Fruit fly (Drosophila melanogaster) whole organism, embryonic: ENCODE results near the gene CG14246.

Source experiments
- CG10565 ChIP-seq: fragments of 200-800 bp; sonication (Bioruptor generic); optimal IDR thresholded peaks from 3 replicates; lab custom pipeline; 2016; ENCODE audit warnings: missing biosample characterization, mild to moderate bottlenecking, missing genetic modification characterization
- CG14014 ChIP-seq: fragments of 200-800 bp; sonication (Bioruptor generic); IDR thresholded peaks from 2 replicates; pipeline ENCODE4 v1.3.6; 2022; ENCODE audit warnings: missing biosample characterization, missing genetic modification characterization
- CG14860 ChIP-seq: fragments of 200-800 bp; sonication (Bioruptor generic); IDR thresholded peaks from 3 replicates; pipeline ENCODE4 v1.3.6; 2022; ENCODE audit warnings: missing biosample characterization, missing genetic modification characterization; ENCODE audit not compliant: partially characterized antibody
- CG15601 ChIP-seq: fragments of 200-800 bp; sonication (Bioruptor generic); optimal IDR thresholded peaks from 3 replicates; lab custom pipeline; 2019; ENCODE audit warnings: missing biosample characterization, mild to moderate bottlenecking, missing genetic modification characterization, moderate library complexity
- CG17912 ChIP-seq: fragments of 200-800 bp; sonication (Bioruptor generic); optimal IDR thresholded peaks from 2 replicates; lab custom pipeline; 2018; ENCODE audit warnings: missing biosample characterization, mild to moderate bottlenecking, missing genetic modification characterization
- CG1792 ChIP-seq: fragments of 200-800 bp; sonication (Bioruptor generic); optimal IDR thresholded peaks from 2 replicates; lab custom pipeline; 2016; ENCODE audit warnings: missing biosample characterization, missing genetic modification characterization
- CG18764 ChIP-seq: fragments of 200-800 bp; sonication (Bioruptor generic); optimal IDR thresholded peaks from 3 replicates; lab custom pipeline; 2016; ENCODE audit warnings: missing biosample characterization, missing genetic modification characterization
- CG2678 ChIP-seq: fragments of 200-800 bp; sonication (Bioruptor generic); optimal IDR thresholded peaks from 3 replicates; lab custom pipeline; 2019; ENCODE audit warnings: missing biosample characterization, mild to moderate bottlenecking, missing genetic modification characterization, moderate library complexity
- CG30403 ChIP-seq: fragments of 200-800 bp; sonication (Bioruptor generic); optimal IDR thresholded peaks from 3 replicates; lab custom pipeline; 2016; ENCODE audit warnings: missing biosample characterization, missing genetic modification characterization
- CG3065 ChIP-seq: fragments of 200-800 bp; sonication (Bioruptor generic); optimal IDR thresholded peaks from 2 replicates; lab custom pipeline; 2016; ENCODE audit warnings: missing biosample characterization, missing genetic modification characterization
- CG3838 ChIP-seq: fragments of 200-800 bp; sonication (Bioruptor generic); optimal IDR thresholded peaks from 3 replicates; lab custom pipeline; 2016; ENCODE audit warnings: missing biosample characterization, missing genetic modification characterization
- CG42726 ChIP-seq: fragments of 200-800 bp; sonication (Bioruptor generic); IDR thresholded peaks from 2 replicates; pipeline ENCODE4 v1.3.6; 2022; ENCODE audit warnings: missing biosample characterization, missing genetic modification characterization; ENCODE audit not compliant: partially characterized antibody
- CG6272 ChIP-seq: fragments of 200-800 bp; sonication (Bioruptor generic); IDR thresholded peaks from 2 replicates; pipeline ENCODE4 v1.3.6; 2022; ENCODE audit warnings: missing biosample characterization, missing genetic modification characterization
- CG7372 ChIP-seq: fragments of 200-800 bp; sonication (Bioruptor generic); IDR thresholded peaks from 2 replicates; pipeline ENCODE4 v1.3.6; 2022; ENCODE audit warnings: missing biosample characterization, missing genetic modification characterization
- Dip2 ChIP-seq: fragments of 200-800 bp; sonication (Bioruptor generic); IDR thresholded peaks from 2 replicates; pipeline ENCODE4 v1.3.6; 2022; ENCODE audit warnings: missing biosample characterization, missing genetic modification characterization
- Dip3 ChIP-seq: fragments of 200-800 bp; sonication (Bioruptor generic); optimal IDR thresholded peaks from 3 replicates; lab custom pipeline; 2016; ENCODE audit warnings: missing biosample characterization, missing genetic modification characterization
- Dll ChIP-seq: fragments of 200-800 bp; sonication (Bioruptor generic); IDR thresholded peaks from 4 replicates; pipeline ENCODE4 v1.3.6; 2022; ENCODE audit warnings: missing biosample characterization, missing genetic modification characterization; ENCODE audit not compliant: partially characterized antibody
- Fer1 ChIP-seq: fragments of 200-800 bp; sonication (Bioruptor generic); optimal IDR thresholded peaks from 2 replicates; lab custom pipeline; 2017; ENCODE audit warnings: missing biosample characterization, mild to moderate bottlenecking, missing genetic modification characterization
- Gug ChIP-seq: fragments of 200-800 bp; sonication (Bioruptor generic); IDR thresholded peaks from 4 replicates; pipeline ENCODE4 v1.3.6; 2022; ENCODE audit warnings: missing biosample characterization, missing genetic modification characterization
- MTF-1 ChIP-seq: fragments of 200-800 bp; sonication (Bioruptor generic); optimal IDR thresholded peaks from 2 replicates; lab custom pipeline; 2018; ENCODE audit warnings: missing biosample characterization, mild to moderate bottlenecking, missing genetic modification characterization, borderline replicate concordance
- Myb ChIP-seq: fragments of 200-800 bp; sonication (Bioruptor generic); optimal IDR thresholded peaks from 2 replicates; lab custom pipeline; 2016; ENCODE audit warnings: missing biosample characterization, missing genetic modification characterization
- Nf-YC ChIP-seq: fragments of 200-800 bp; optimal IDR thresholded peaks from 3 replicates; lab custom pipeline; 2019; ENCODE audit warnings: missing biosample characterization, mild to moderate bottlenecking, missing genetic modification characterization, moderate library complexity
- Oaz ChIP-seq: fragments of 200-800 bp; sonication (Bioruptor generic); IDR thresholded peaks from 2 replicates; pipeline ENCODE4 v1.3.6; 2022; ENCODE audit warnings: missing biosample characterization, missing genetic modification characterization
- Poxn ChIP-seq: fragments of 200-800 bp; sonication (Bioruptor generic); IDR thresholded peaks from 2 replicates; pipeline ENCODE4 v1.3.6; 2022; ENCODE audit warnings: missing biosample characterization, missing genetic modification characterization
- Vsx1 ChIP-seq: fragments of 200-800 bp; sonication (Bioruptor generic); optimal IDR thresholded peaks from 2 replicates; lab custom pipeline; 2017; ENCODE audit warnings: missing biosample characterization, mild to moderate bottlenecking, missing genetic modification characterization, missing genetic modification reagents
- ab ChIP-seq: fragments of 200-800 bp; sonication (Bioruptor generic); optimal IDR thresholded peaks from 2 replicates; lab custom pipeline; 2016; ENCODE audit warnings: missing biosample characterization, missing genetic modification characterization
- al ChIP-seq: fragments of 200-800 bp; sonication (Bioruptor generic); IDR thresholded peaks from 2 replicates; pipeline ENCODE4 v1.3.6; 2022; ENCODE audit warnings: missing biosample characterization, missing genetic modification characterization
- br ChIP-seq: fragments of >200 bp; optimal IDR thresholded peaks from 2 replicates; lab custom pipeline; 2017
- cas ChIP-seq: fragments of 200-800 bp; sonication (Bioruptor generic); IDR thresholded peaks from 2 replicates; pipeline ENCODE4 v1.3.6; 2022; ENCODE audit warnings: missing biosample characterization, missing genetic modification characterization
- dysf ChIP-seq: fragments of 200-800 bp; sonication (Bioruptor generic); IDR thresholded peaks from 3 replicates; pipeline ENCODE4 v1.3.6; 2022; ENCODE audit warnings: missing biosample characterization, missing genetic modification characterization
- ewg ChIP-seq: fragments of 200-800 bp; sonication (Bioruptor generic); optimal IDR thresholded peaks from 3 replicates; lab custom pipeline; 2017; ENCODE audit warnings: mild to moderate bottlenecking, missing biosample characterization, missing genetic modification reagents, missing genetic modification characterization
- exex ChIP-seq: fragments of 200-800 bp; sonication (Bioruptor generic); optimal IDR thresholded peaks from 4 replicates; lab custom pipeline; 2018; ENCODE audit warnings: missing biosample characterization, mild to moderate bottlenecking, missing genetic modification characterization, moderate library complexity
- ftz-f1 ChIP-seq: fragments of 200-800 bp; sonication (Bioruptor generic); optimal IDR thresholded peaks from 2 replicates; lab custom pipeline; 2016; ENCODE audit warnings: missing biosample characterization, missing genetic modification characterization
- grn ChIP-seq: fragments of 200-800 bp; sonication (Bioruptor generic); optimal IDR thresholded peaks from 3 replicates; lab custom pipeline; 2017; ENCODE audit warnings: missing biosample characterization, missing genetic modification characterization
- hkb ChIP-seq, 2 experiments: fragments of 200-800 bp in 1 of 2; fragments of >200 bp in 1 of 2; sonication (Bioruptor generic) in 1 of 2; IDR thresholded peaks in 1 of 2; optimal IDR thresholded peaks in 1 of 2; 2 replicates each; pipeline versions ENCODE4 v1.3.6 to Lab custom; 2017 to 2022; ENCODE audit warnings: missing biosample characterization in 1 of 2, missing genetic modification characterization in 1 of 2
- jumu ChIP-seq: fragments of 200-800 bp; sonication (Bioruptor generic); optimal IDR thresholded peaks from 3 replicates; lab custom pipeline; 2016; ENCODE audit warnings: missing biosample characterization, missing genetic modification characterization
- kni ChIP-seq: fragments of 200-800 bp; sonication (Bioruptor generic); optimal IDR thresholded peaks from 3 replicates; lab custom pipeline; 2017; ENCODE audit warnings: mild to moderate bottlenecking, missing biosample characterization, missing genetic modification reagents, missing genetic modification characterization
- mam ChIP-seq: fragments of 200-800 bp; sonication (Bioruptor generic); optimal IDR thresholded peaks from 3 replicates; lab custom pipeline; 2016; ENCODE audit warnings: missing biosample characterization, missing genetic modification characterization
- nmo ChIP-seq: fragments of 200-800 bp; sonication (Bioruptor generic); optimal IDR thresholded peaks from 2 replicates; lab custom pipeline; 2018; ENCODE audit warnings: missing biosample characterization, mild to moderate bottlenecking, missing genetic modification characterization, moderate library complexity
- oc ChIP-seq: fragments of 200-800 bp; sonication (Bioruptor generic); optimal IDR thresholded peaks from 2 replicates; lab custom pipeline; 2018; ENCODE audit warnings: missing biosample characterization, mild to moderate bottlenecking, missing genetic modification characterization, moderate library complexity
- onecut ChIP-seq: fragments of 200-800 bp; sonication (Bioruptor generic); IDR thresholded peaks from 2 replicates; pipeline ENCODE4 v1.3.6; 2022; ENCODE audit warnings: missing biosample characterization, missing genetic modification characterization
- pan ChIP-seq, 4 experiments: fragments of >200 bp in 3 of 4; fragments of 200-800 bp in 1 of 4; sonication (Bioruptor generic) in 1 of 4; optimal IDR thresholded peaks in 3 of 4; IDR thresholded peaks in 1 of 4; 2 replicates each; pipeline versions ENCODE4 v1.3.6 to Lab custom; 2017 to 2022; ENCODE audit warnings: missing biosample characterization in 2 of 4, missing genetic modification characterization in 2 of 4, mixed read lengths in 1 of 4
- pho ChIP-seq: fragments of 200-800 bp; sonication (Bioruptor generic); optimal IDR thresholded peaks from 2 replicates; lab custom pipeline; 2016; ENCODE audit warnings: missing biosample characterization, missing genetic modification characterization
- so ChIP-seq: fragments of 200-800 bp; sonication (Bioruptor generic); IDR thresholded peaks from 3 replicates; pipeline ENCODE4 v1.3.6; 2022; ENCODE audit warnings: missing biosample characterization, missing genetic modification characterization
- sob ChIP-seq: fragments of 200-800 bp; sonication (Bioruptor generic); IDR thresholded peaks from 2 replicates; pipeline ENCODE4 v1.3.6; 2022; ENCODE audit warnings: missing biosample characterization, missing genetic modification characterization
- tin ChIP-seq: fragments of 200-800 bp; sonication (Bioruptor generic); optimal IDR thresholded peaks from 3 replicates; lab custom pipeline; 2016; ENCODE audit warnings: missing biosample characterization, missing genetic modification characterization
- tll ChIP-seq, 2 experiments: fragments of 200-800 bp in 1 of 2; fragments of >200 bp in 1 of 2; sonication (Bioruptor generic) in 1 of 2; optimal IDR thresholded peaks; 2 replicates each; lab custom pipeline; 2017 to 2019; ENCODE audit warnings: missing biosample characterization in 2 of 2, missing genetic modification characterization in 2 of 2, mild to moderate bottlenecking in 1 of 2, moderate library complexity in 1 of 2
- trh ChIP-seq: fragments of 200-800 bp; sonication (Bioruptor generic); optimal IDR thresholded peaks from 2 replicates; lab custom pipeline; 2016; ENCODE audit warnings: missing biosample characterization, missing genetic modification characterization
- twi ChIP-seq: fragments of 200-800 bp; optimal IDR thresholded peaks from 2 replicates; lab custom pipeline; 2019; ENCODE audit warnings: missing biosample characterization, mild to moderate bottlenecking, missing genetic modification characterization, moderate library complexity
- zen ChIP-seq: fragments of 200-800 bp; sonication (Bioruptor generic); optimal IDR thresholded peaks from 3 replicates; lab custom pipeline; 2018; ENCODE audit warnings: missing biosample characterization, mild to moderate bottlenecking, missing genetic modification characterization, moderate library complexity

The CG14246 gene

dm6 chr3R:26714109-26714576 is 13.0 kb upstream of the CG14246 start, which contains the start of gene amon (continued):
- TF ChIP-seq ab (GFP tag; lab: Kevin White, UChicago) (peak; percentile 96), tin (peak; percentile 99), CG3838 (peak; percentile 93), Dip2 (GFP tag; lab: Robert Waterston, UW) (peak; percentile 74), br (lab: Kevin White, UChicago) (no peak), Dip3 (GFP tag; lab: Kevin White, UChicago) (peak; percentile 98), CG17912 (GFP tag; lab: Kevin White, UChicago) (peak; percentile 89), CG18764 (GFP tag; lab: Kevin White, UChicago) (peak; percentile 95), pan (optimal IDR thresholded peaks at IDR 0.05; lab: Kevin White, UChicago) (no peak), pan (GFP tag; optimal IDR thresholded peaks at IDR 0.05 in 1 of 2, IDR thresholded peaks at IDR 0.05 in 1 of 2) (peak in 1 of 2 experiments; percentile 99), ftz-f1 (GFP tag; lab: Kevin White, UChicago) (peak; percentile 92), twi (tag; lab: Kevin White, UChicago) (peak; percentile 86), kni (GFP tag; lab: Kevin White, UChicago) (peak; percentile 78), grn (GFP tag; lab: Kevin White, UChicago) (peak; percentile 89), al (GFP tag; lab: Robert Waterston, UW) (peak; percentile 98), Vsx1 (GFP tag; lab: Kevin White, UChicago) (peak; percentile 90), pho (GFP tag; lab: Kevin White, UChicago) (peak; percentile 99), Oaz (peak; percentile 98), onecut (peak; percentile 96), CG30403 (GFP tag; lab: Kevin White, UChicago) (peak; percentile 99), CG42726 (GFP tag; lab: Robert Waterston, UW) (no peak), Gug (peak; percentile 99), oc (peak; percentile 95), cas (peak; percentile 98), CG2678 (tag; lab: Kevin White, UChicago) (peak; percentile 99), Nf-YC (tag; lab: Kevin White, UChicago) (peak; percentile 91), CG14860 (no peak), zen (peak; percentile 87), dysf (GFP tag; lab: Robert Waterston, UW) (peak; percentile 99), Dll (no peak), Fer1 (GFP tag; lab: Kevin White, UChicago) (peak; percentile 100), so (GFP tag; lab: Robert Waterston, UW) (peak; percentile 98), CG10565 (GFP tag; lab: Kevin White, UChicago) (peak; percentile 86), CG3065 (GFP tag; lab: Kevin White, UChicago) (peak; percentile 85), tll (GFP tag; optimal IDR thresholded peaks at IDR 0.05; lab: Kevin White, UChicago) (no peak), Poxn (GFP tag; lab: Robert Waterston, UW) (peak; percentile 98), nmo (GFP tag; lab: Kevin White, UChicago) (peak; percentile 97), exex (peak; percentile 94), mam (GFP tag; lab: Kevin White, UChicago) (peak; percentile 100), sob (peak; percentile 99), Myb (GFP tag; lab: Kevin White, UChicago) (peak; percentile 94), CG6272 (GFP tag; lab: Robert Waterston, UW) (peak; percentile 98), MTF-1 (GFP tag; lab: Kevin White, UChicago) (peak; percentile 90), CG1792 (peak; percentile 98), ewg (GFP tag; lab: Kevin White, UChicago) (peak; percentile 94), trh (GFP tag; lab: Kevin White, UChicago) (peak; percentile 92), CG7372 (GFP tag; lab: Robert Waterston, UW) (peak; percentile 98), jumu (GFP tag; lab: Kevin White, UChicago) (peak; percentile 99), CG14014 (GFP tag; lab: Robert Waterston, UW) (peak; percentile 99), CG15601 (tag; lab: Kevin White, UChicago) (peak; percentile 88), hkb (optimal IDR thresholded peaks at IDR 0.05; lab: Kevin White, UChicago) (no peak), hkb (GFP tag; IDR thresholded peaks at IDR 0.05; lab: Robert Waterston, UW) (peak; percentile 99)
